Fruit fly (Drosophila melanogaster) whole organism, embryonic: Measurements from ENCODE around the gene CG14410.

ENCODE experiments used
- Antp ChIP-seq: fragments of 200-800 bp; sonication (Bioruptor generic); optimal IDR thresholded peaks from 3 replicates; lab custom pipeline; 2016; ENCODE audit warnings: missing biosample characterization, missing genetic modification characterization
- Atf-2 ChIP-seq: fragments of 200-800 bp; sonication (Bioruptor generic); optimal IDR thresholded peaks from 2 replicates; lab custom pipeline; 2016; ENCODE audit warnings: missing biosample characterization, missing genetic modification characterization
- Atf6 ChIP-seq: fragments of 200-800 bp; sonication (Bioruptor generic); IDR thresholded peaks from 2 replicates; pipeline ENCODE4 v1.3.6; 2022; ENCODE audit warnings: missing biosample characterization, missing genetic modification characterization
- C15 ChIP-seq: fragments of 200-800 bp; sonication (Bioruptor generic); IDR thresholded peaks from 3 replicates; pipeline ENCODE4 v1.3.6; 2022; ENCODE audit warnings: missing biosample characterization, missing genetic modification characterization
- CG10366 ChIP-seq: fragments of 200-800 bp; sonication (Bioruptor generic); IDR thresholded peaks from 2 replicates; pipeline ENCODE4 v1.3.6; 2022; ENCODE audit warnings: missing biosample characterization, missing genetic modification characterization
- CG10462 ChIP-seq: fragments of 200-800 bp; sonication (Bioruptor generic); optimal IDR thresholded peaks from 2 replicates; lab custom pipeline; 2016; ENCODE audit warnings: missing biosample characterization, missing genetic modification characterization
- CG10654 ChIP-seq: fragments of 200-800 bp; sonication (Bioruptor generic); optimal IDR thresholded peaks from 2 replicates; lab custom pipeline; 2016; ENCODE audit warnings: missing biosample characterization, missing genetic modification characterization
- CG11456 ChIP-seq: fragments of 200-800 bp; sonication (Bioruptor generic); IDR thresholded peaks from 3 replicates; pipeline ENCODE4 v1.3.6; 2022; ENCODE audit warnings: missing biosample characterization, missing genetic modification characterization
- CG12071 ChIP-seq: fragments of 200-800 bp; sonication (Bioruptor generic); optimal IDR thresholded peaks from 3 replicates; lab custom pipeline; 2018; ENCODE audit warnings: missing biosample characterization, mild to moderate bottlenecking, missing genetic modification characterization
- CG13424 ChIP-seq: fragments of 200-800 bp; sonication (Bioruptor generic); optimal IDR thresholded peaks from 2 replicates; lab custom pipeline; 2019; ENCODE audit warnings: missing biosample characterization, mild to moderate bottlenecking, missing genetic modification characterization, moderate library complexity
- CG15269 ChIP-seq: fragments of 200-800 bp; sonication (Bioruptor generic); optimal IDR thresholded peaks from 2 replicates; lab custom pipeline; 2018; ENCODE audit warnings: missing biosample characterization, mild to moderate bottlenecking, missing genetic modification characterization, moderate library complexity
- CG1529 ChIP-seq: fragments of 200-800 bp; sonication (Bioruptor generic); optimal IDR thresholded peaks from 3 replicates; lab custom pipeline; 2018; ENCODE audit warnings: missing biosample characterization, missing genetic modification characterization
- CG1647 ChIP-seq: fragments of 200-800 bp; sonication (Bioruptor generic); optimal IDR thresholded peaks from 3 replicates; lab custom pipeline; 2016; ENCODE audit warnings: missing biosample characterization, missing genetic modification characterization
- CG17912 ChIP-seq: fragments of 200-800 bp; sonication (Bioruptor generic); optimal IDR thresholded peaks from 2 replicates; lab custom pipeline; 2018; ENCODE audit warnings: missing biosample characterization, mild to moderate bottlenecking, missing genetic modification characterization
- CG32772 ChIP-seq: fragments of 200-800 bp; sonication (Bioruptor generic); IDR thresholded peaks from 2 replicates; pipeline ENCODE4 v1.3.6; 2022; ENCODE audit warnings: missing biosample characterization, missing genetic modification characterization
- CG3281 ChIP-seq: fragments of 200-800 bp; sonication (Bioruptor generic); optimal IDR thresholded peaks from 3 replicates; lab custom pipeline; 2017; ENCODE audit warnings: missing biosample characterization, mild to moderate bottlenecking, missing genetic modification characterization
- CG33213 ChIP-seq: fragments of 200-800 bp; sonication (Bioruptor generic); optimal IDR thresholded peaks from 3 replicates; lab custom pipeline; 2016; ENCODE audit warnings: missing biosample characterization, missing genetic modification characterization
- CG4424 ChIP-seq: fragments of 200-800 bp; sonication (Bioruptor generic); optimal IDR thresholded peaks from 3 replicates; lab custom pipeline; 2016; ENCODE audit warnings: missing biosample characterization, missing genetic modification characterization
- CG8281 ChIP-seq: fragments of 200-800 bp; sonication (Bioruptor generic); optimal IDR thresholded peaks from 2 replicates; lab custom pipeline; 2018; ENCODE audit warnings: missing biosample characterization, mild to moderate bottlenecking, missing genetic modification characterization, moderate library complexity
- CG8478 ChIP-seq: fragments of >200 bp; optimal IDR thresholded peaks from 2 replicates; lab custom pipeline; 2018
- Dad ChIP-seq: fragments of 200-800 bp; sonication (Bioruptor generic); optimal IDR thresholded peaks from 3 replicates; lab custom pipeline; 2016; ENCODE audit warnings: missing biosample characterization, missing genetic modification characterization
- Dek ChIP-seq: fragments of 200-800 bp; sonication (Bioruptor generic); optimal IDR thresholded peaks from 3 replicates; lab custom pipeline; 2019; ENCODE audit warnings: missing biosample characterization, mild to moderate bottlenecking, missing genetic modification characterization, moderate library complexity
- Dip2 ChIP-seq: fragments of 200-800 bp; sonication (Bioruptor generic); IDR thresholded peaks from 2 replicates; pipeline ENCODE4 v1.3.6; 2022; ENCODE audit warnings: missing biosample characterization, missing genetic modification characterization
- Dip3 ChIP-seq: fragments of 200-800 bp; sonication (Bioruptor generic); optimal IDR thresholded peaks from 3 replicates; lab custom pipeline; 2016; ENCODE audit warnings: missing biosample characterization, missing genetic modification characterization
- Ets65A ChIP-seq: fragments of 200-800 bp; sonication (Bioruptor generic); peaks from one replicate; lab custom pipeline; 2016; ENCODE audit warnings: missing biosample characterization, missing genetic modification characterization
- Fer3 ChIP-seq: fragments of 200-800 bp; sonication (Bioruptor generic); optimal IDR thresholded peaks from 2 replicates; lab custom pipeline; 2018; ENCODE audit warnings: missing biosample characterization, mild to moderate bottlenecking, missing genetic modification characterization, moderate library complexity
- Meics ChIP-seq: fragments of 200-800 bp; sonication (Bioruptor generic); optimal IDR thresholded peaks from 2 replicates; lab custom pipeline; 2017; ENCODE audit warnings: missing biosample characterization, mild to moderate bottlenecking, missing genetic modification characterization
- Mes4 ChIP-seq: fragments of 200-800 bp; sonication (Bioruptor generic); optimal IDR thresholded peaks from 2 replicates; lab custom pipeline; 2016; ENCODE audit warnings: missing biosample characterization, missing genetic modification characterization
- Neu2 ChIP-seq: fragments of 200-800 bp; sonication (Bioruptor generic); optimal IDR thresholded peaks from 3 replicates; lab custom pipeline; 2016; ENCODE audit warnings: missing biosample characterization, missing genetic modification characterization, borderline replicate concordance
- Oaz ChIP-seq: fragments of 200-800 bp; sonication (Bioruptor generic); IDR thresholded peaks from 2 replicates; pipeline ENCODE4 v1.3.6; 2022; ENCODE audit warnings: missing biosample characterization, missing genetic modification characterization
- Ptx1 ChIP-seq: fragments of 200-800 bp; sonication (Bioruptor generic); IDR thresholded peaks from 2 replicates; pipeline ENCODE4 v1.3.6; 2022; ENCODE audit warnings: missing biosample characterization, missing genetic modification characterization
- Sox100B ChIP-seq: fragments of 200-800 bp; sonication (Bioruptor generic); optimal IDR thresholded peaks from 3 replicates; lab custom pipeline; 2018; ENCODE audit warnings: missing biosample characterization, mild to moderate bottlenecking, missing genetic modification characterization
- Taf1 ChIP-seq: fragments of 200-800 bp; sonication (Bioruptor generic); IDR thresholded peaks from 2 replicates; pipeline ENCODE4 v1.3.6; 2022; ENCODE audit warnings: missing biosample characterization, missing genetic modification characterization
- YL-1 ChIP-seq: fragments of 200-800 bp; sonication (Bioruptor generic); optimal IDR thresholded peaks from 3 replicates; lab custom pipeline; 2017; ENCODE audit warnings: missing biosample characterization, mild to moderate bottlenecking, missing genetic modification characterization
- ab ChIP-seq: fragments of 200-800 bp; sonication (Bioruptor generic); optimal IDR thresholded peaks from 2 replicates; lab custom pipeline; 2016; ENCODE audit warnings: missing biosample characterization, missing genetic modification characterization
- ara ChIP-seq: fragments of 200-800 bp; sonication (Bioruptor generic); IDR thresholded peaks from 2 replicates; pipeline ENCODE4 v1.3.6; 2022; ENCODE audit warnings: missing biosample characterization, missing genetic modification characterization
- az2 ChIP-seq: fragments of 200-800 bp; sonication (Bioruptor generic); optimal IDR thresholded peaks from 3 replicates; lab custom pipeline; 2016; ENCODE audit warnings: missing biosample characterization, missing genetic modification characterization
- caup ChIP-seq: fragments of 200-800 bp; sonication (Bioruptor generic); optimal IDR thresholded peaks from 3 replicates; lab custom pipeline; 2017; ENCODE audit warnings: missing biosample characterization, mild to moderate bottlenecking, missing genetic modification characterization, moderate library complexity; ENCODE audit not compliant: severe bottlenecking
- disco-r ChIP-seq: fragments of 200-800 bp; sonication (Bioruptor generic); optimal IDR thresholded peaks from 2 replicates; lab custom pipeline; 2016; ENCODE audit warnings: missing biosample characterization, missing genetic modification characterization
- emc ChIP-seq: fragments of 200-800 bp; sonication (Bioruptor generic); optimal IDR thresholded peaks from 2 replicates; lab custom pipeline; 2016; ENCODE audit warnings: missing biosample characterization, missing genetic modification characterization
- eyg ChIP-seq: fragments of 200-800 bp; sonication (Bioruptor generic); optimal IDR thresholded peaks from 3 replicates; lab custom pipeline; 2016; ENCODE audit warnings: missing biosample characterization, missing genetic modification characterization
- fd64A ChIP-seq: fragments of 200-800 bp; sonication (Bioruptor generic); optimal IDR thresholded peaks from 3 replicates; lab custom pipeline; 2018; ENCODE audit warnings: missing biosample characterization, mild to moderate bottlenecking, missing genetic modification characterization
- her ChIP-seq: fragments of 200-800 bp; sonication (Bioruptor generic); optimal IDR thresholded peaks from 2 replicates; lab custom pipeline; 2016; ENCODE audit warnings: missing biosample characterization, missing genetic modification characterization
- lola ChIP-seq, 3 experiments: fragments of >200 bp in 2 of 3; fragments of 200-800 bp in 1 of 3; sonication (Bioruptor generic) in 1 of 3; optimal IDR thresholded peaks; 2 replicates each; lab custom pipeline; 2017 to 2019; ENCODE audit warnings: missing biosample characterization in 3 of 3, missing genetic modification characterization in 3 of 3, mild to moderate bottlenecking in 1 of 3, moderate library complexity in 1 of 3
- luna ChIP-seq: fragments of 200-800 bp; sonication (Bioruptor generic); optimal IDR thresholded peaks from 2 replicates; lab custom pipeline; 2016; ENCODE audit warnings: missing biosample characterization, missing genetic modification characterization
- otp ChIP-seq: fragments of 200-800 bp; sonication (Bioruptor generic); IDR thresholded peaks from 3 replicates; pipeline ENCODE4, ENCODE4 v1.3.6; 2022; ENCODE audit warnings: missing biosample characterization, missing genetic modification characterization
- peb ChIP-seq: fragments of 200-800 bp; sonication (Bioruptor generic); IDR thresholded peaks from 2 replicates; pipeline ENCODE4 v1.3.6; 2022; ENCODE audit warnings: missing biosample characterization, missing genetic modification characterization
- pho ChIP-seq: fragments of 200-800 bp; sonication (Bioruptor generic); optimal IDR thresholded peaks from 2 replicates; lab custom pipeline; 2016; ENCODE audit warnings: missing biosample characterization, missing genetic modification characterization
- sens-2 ChIP-seq: fragments of 200-800 bp; sonication (Bioruptor generic); IDR thresholded peaks from 2 replicates; pipeline ENCODE4 v1.3.6; 2022; ENCODE audit warnings: missing biosample characterization, missing genetic modification characterization
- ssp ChIP-seq: fragments of 200-800 bp; sonication (Bioruptor generic); IDR thresholded peaks from 2 replicates; pipeline ENCODE4 v1.3.6; 2022; ENCODE audit warnings: missing biosample characterization, missing genetic modification characterization
- tup ChIP-seq: fragments of 200-800 bp; sonication (Bioruptor generic); optimal IDR thresholded peaks from 2 replicates; lab custom pipeline; 2016; ENCODE audit warnings: missing biosample characterization, mild to moderate bottlenecking, missing genetic modification characterization, moderate library complexity
- yki ChIP-seq: fragments of >200 bp; optimal IDR thresholded peaks from 3 replicates; lab custom pipeline; 2018

CG14410 gene

DNA sequence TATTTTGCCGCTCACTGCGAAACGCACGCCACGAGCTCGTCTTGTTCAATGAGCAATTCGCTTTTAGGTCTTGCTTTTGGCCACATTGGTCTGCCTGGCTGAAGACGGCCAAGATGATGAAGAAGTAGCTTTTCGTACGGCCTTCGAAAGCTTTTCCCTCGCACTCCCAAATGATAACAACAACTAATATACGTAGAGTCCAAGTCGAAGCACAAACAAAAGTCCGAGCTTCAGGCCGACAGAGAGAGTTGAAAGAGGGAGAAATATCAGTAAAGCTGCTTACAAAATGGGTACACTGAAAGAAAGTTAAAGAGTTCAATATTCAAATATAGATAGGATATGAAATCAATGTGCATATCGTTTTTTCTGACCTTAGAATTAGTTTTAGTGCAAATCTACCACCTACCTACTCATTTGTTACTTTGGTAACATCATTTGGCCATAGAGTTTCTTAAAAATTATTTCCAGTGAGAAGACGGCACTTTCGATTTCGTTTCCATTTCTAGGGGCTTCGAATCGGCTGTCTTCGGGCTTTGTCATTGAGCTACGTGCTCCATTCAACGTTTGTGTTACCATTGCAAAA lies 46.1 kb downstream of the CG14410 start, which contains the start of the genes CG45064 and CG45065 (continued):
- peak; percentile 79 for TF ChIP-seq CG15269
- peak; percentile 64 for TF ChIP-seq emc
- TF ChIP-seq C15 (GFP tag; lab: Robert Waterston, UW) = no peak
- TF ChIP-seq ssp (GFP tag; lab: Robert Waterston, UW) = peak; percentile 73
- peak; percentile 52 for TF ChIP-seq eyg
- TF ChIP-seq Dad (GFP tag; lab: Kevin White, UChicago) = peak; percentile 70
- no peak for TF ChIP-seq luna (GFP tag; lab: Kevin White, UChicago)
- TF ChIP-seq Ets65A (GFP tag; lab: Kevin White, UChicago) = peak; percentile 96
- TF ChIP-seq CG10462 (GFP tag; lab: Kevin White, UChicago) = peak; percentile 69
- peak; percentile 35 for TF ChIP-seq ab (GFP tag; lab: Kevin White, UChicago)
- peak; percentile 65 for TF ChIP-seq Fer3
- TF ChIP-seq yki = no peak
- peak; percentile 73 for TF ChIP-seq Meics (GFP tag; lab: Kevin White, UChicago)
- TF ChIP-seq CG8478 = no peak
- peak; percentile 69 for TF ChIP-seq CG3281 (GFP tag; lab: Kevin White, UChicago)
- peak; percentile 61; the same call in 1 of the 2 replicates for TF ChIP-seq peb (GFP tag; lab: Robert Waterston, UW)
- peak; percentile 73 for TF ChIP-seq Atf-2 (GFP tag; lab: Kevin White, UChicago)
- peak; percentile 81 for TF ChIP-seq Dip3
- peak; percentile 72; the same call in 1 of the 2 replicates for TF ChIP-seq Atf6 (GFP tag; lab: Robert Waterston, UW)
- TF ChIP-seq Antp = peak; percentile 76
- peak; percentile 77 for TF ChIP-seq her (GFP tag; lab: Kevin White, UChicago)
- peak; percentile 9 for TF ChIP-seq YL-1 (GFP tag; lab: Kevin White, UChicago)
- peak; percentile 84 for TF ChIP-seq CG1529
- peak; percentile 58 for TF ChIP-seq CG8281
- no peak for TF ChIP-seq Neu2 (GFP tag; lab: Kevin White, UChicago)
- TF ChIP-seq lola (GFP tag; optimal IDR thresholded peaks at IDR 0.05; lab: Kevin White, UChicago) = peak in 1 of 3 experiments; percentile 79
- peak; percentile 86 for TF ChIP-seq Sox100B (GFP tag; lab: Kevin White, UChicago)
- TF ChIP-seq sens-2 (GFP tag; lab: Robert Waterston, UW) = peak; percentile 69
- no peak; the same call in 1 of the 2 replicates for TF ChIP-seq Oaz (GFP tag; lab: Robert Waterston, UW)
- TF ChIP-seq CG4424 = peak; percentile 78
- TF ChIP-seq CG1647 (GFP tag; lab: Kevin White, UChicago) = peak; percentile 66
- peak; percentile 83 for TF ChIP-seq CG10366 (GFP tag; lab: Robert Waterston, UW)
- TF ChIP-seq pho = peak; percentile 73
- TF ChIP-seq Dek (tag; lab: Kevin White, UChicago) = peak; percentile 75
- TF ChIP-seq CG12071 (GFP tag; lab: Kevin White, UChicago) = peak; percentile 83
- no peak for TF ChIP-seq CG17912 (GFP tag; lab: Kevin White, UChicago)
- no peak for TF ChIP-seq Taf1 (GFP tag; lab: Robert Waterston, UW)
- peak; percentile 81; the same call in 2 of the 3 replicates for TF ChIP-seq otp (GFP tag; lab: Robert Waterston, UW)
- peak; percentile 68 for TF ChIP-seq CG33213
- TF ChIP-seq disco-r = peak; percentile 60
- peak; percentile 68 for TF ChIP-seq CG10654
- peak; percentile 79 for TF ChIP-seq Mes4 (GFP tag; lab: Kevin White, UChicago)
- no peak for TF ChIP-seq CG11456 (GFP tag; lab: Robert Waterston, UW)
- peak; percentile 83 for TF ChIP-seq CG32772 (GFP tag; lab: Robert Waterston, UW)
- TF ChIP-seq tup (GFP tag; lab: Kevin White, UChicago) = peak; percentile 27
- peak; percentile 84 for TF ChIP-seq ara (GFP tag; lab: Robert Waterston, UW)
- peak; percentile 88 for TF ChIP-seq CG13424 (tag; lab: Kevin White, UChicago)
- peak; percentile 88 for TF ChIP-seq Ptx1
- peak; percentile 81 for TF ChIP-seq az2 (GFP tag; lab: Kevin White, UChicago)
- peak; percentile 61 for TF ChIP-seq caup (GFP tag; lab: Kevin White, UChicago)
- TF ChIP-seq fd64A (GFP tag; lab: Kevin White, UChicago) = peak; percentile 75
- TF ChIP-seq Dip2 (GFP tag; lab: Robert Waterston, UW) = no peak
